Fruit fly (Drosophila melanogaster) whole organism, embryonic: ENCODE data around the gene witty.

ENCODE experiments used
- Atf6 ChIP-seq: fragments of 200-800 bp; sonication (Bioruptor generic); IDR thresholded peaks from 2 replicates; pipeline ENCODE4 v1.3.6; 2022; ENCODE audit warnings: missing biosample characterization, missing genetic modification characterization
- Blimp-1 ChIP-seq: fragments of 200-800 bp; sonication (Bioruptor generic); optimal IDR thresholded peaks from 3 replicates; lab custom pipeline; 2018; ENCODE audit warnings: missing biosample characterization, missing genetic modification characterization, mild to moderate bottlenecking, moderate library complexity, missing genetic modification reagents
- CG10321 ChIP-seq: fragments of 200-800 bp; sonication (Bioruptor generic); IDR thresholded peaks from 2 replicates; pipeline ENCODE4 v1.3.6; 2022; ENCODE audit warnings: missing biosample characterization, missing genetic modification characterization
- CG10431 ChIP-seq: fragments of 200-800 bp; sonication (Bioruptor generic); optimal IDR thresholded peaks from 3 replicates; lab custom pipeline; 2018; ENCODE audit warnings: missing biosample characterization, mild to moderate bottlenecking, missing genetic modification characterization
- CG11093 ChIP-seq: fragments of 200-800 bp; sonication (Bioruptor generic); IDR thresholded peaks from 3 replicates; pipeline ENCODE4 v1.3.6; 2022; ENCODE audit warnings: missing biosample characterization, missing genetic modification characterization
- CG11723 ChIP-seq: fragments of 200-800 bp; sonication (Bioruptor generic); optimal IDR thresholded peaks from 2 replicates; lab custom pipeline; 2017; ENCODE audit warnings: missing biosample characterization, mild to moderate bottlenecking, missing genetic modification characterization
- CG12155 ChIP-seq: fragments of 200-800 bp; sonication (Bioruptor generic); optimal IDR thresholded peaks from 3 replicates; lab custom pipeline; 2016; ENCODE audit warnings: missing biosample characterization, missing genetic modification characterization
- CG1233 ChIP-seq: fragments of 200-800 bp; sonication (Bioruptor generic); optimal IDR thresholded peaks from 4 replicates; lab custom pipeline; 2018; ENCODE audit warnings: missing biosample characterization, mild to moderate bottlenecking, missing genetic modification characterization
- CG1603 ChIP-seq: fragments of 200-800 bp; sonication (Bioruptor generic); optimal IDR thresholded peaks from 2 replicates; lab custom pipeline; 2019; ENCODE audit warnings: missing biosample characterization, mild to moderate bottlenecking, missing genetic modification characterization, moderate library complexity
- CG17186 ChIP-seq: fragments of 200-800 bp; sonication (Bioruptor generic); optimal IDR thresholded peaks from 3 replicates; lab custom pipeline; 2017; ENCODE audit warnings: missing biosample characterization, missing genetic modification reagents, missing genetic modification characterization
- CG17361 ChIP-seq: fragments of 200-800 bp; sonication (Bioruptor generic); IDR thresholded peaks from 3 replicates; pipeline ENCODE4 v1.3.6; 2022; ENCODE audit warnings: missing biosample characterization, missing genetic modification characterization
- CG17802 ChIP-seq: fragments of 200-800 bp; sonication (Bioruptor generic); optimal IDR thresholded peaks from 2 replicates; lab custom pipeline; 2018; ENCODE audit warnings: missing biosample characterization, mild to moderate bottlenecking, missing genetic modification characterization, moderate library complexity
- CG17829 ChIP-seq: fragments of 200-800 bp; optimal IDR thresholded peaks from 2 replicates; lab custom pipeline; 2019; ENCODE audit warnings: missing biosample characterization, mild to moderate bottlenecking, missing genetic modification characterization, moderate library complexity
- CG3163 ChIP-seq: fragments of 200-800 bp; sonication (Bioruptor generic); optimal IDR thresholded peaks from 3 replicates; lab custom pipeline; 2016; ENCODE audit warnings: missing biosample characterization, missing genetic modification characterization
- CG3407 ChIP-seq: fragments of 200-800 bp; sonication (Bioruptor generic); optimal IDR thresholded peaks from 2 replicates; lab custom pipeline; 2018; ENCODE audit warnings: missing biosample characterization, mild to moderate bottlenecking, missing genetic modification characterization
- CG3995 ChIP-seq: fragments of 200-800 bp; sonication (Bioruptor generic); optimal IDR thresholded peaks from 3 replicates; lab custom pipeline; 2016; ENCODE audit warnings: missing biosample characterization, missing genetic modification characterization
- CG4360 ChIP-seq: fragments of 200-800 bp; sonication (Bioruptor generic); IDR thresholded peaks from 2 replicates; pipeline ENCODE4 v1.3.6; 2022; ENCODE audit warnings: missing biosample characterization, missing genetic modification characterization
- CG4854 ChIP-seq: fragments of 200-800 bp; sonication (Bioruptor generic); optimal IDR thresholded peaks from 2 replicates; lab custom pipeline; 2016; ENCODE audit warnings: missing biosample characterization, missing genetic modification characterization, inconsistent platforms
- CG8944 ChIP-seq: fragments of 200-800 bp; sonication (Bioruptor generic); optimal IDR thresholded peaks from 3 replicates; lab custom pipeline; 2016; ENCODE audit warnings: missing biosample characterization, missing genetic modification characterization
- E2f2 ChIP-seq: fragments of 200-800 bp; sonication (Bioruptor generic); IDR thresholded peaks from 2 replicates; pipeline ENCODE4 v1.3.6; 2022; ENCODE audit warnings: missing biosample characterization, missing genetic modification characterization
- Ets97D ChIP-seq: fragments of 200-800 bp; sonication (Bioruptor generic); optimal IDR thresholded peaks from 3 replicates; lab custom pipeline; 2016; ENCODE audit warnings: missing biosample characterization, missing genetic modification characterization
- Fer1 ChIP-seq: fragments of 200-800 bp; sonication (Bioruptor generic); optimal IDR thresholded peaks from 2 replicates; lab custom pipeline; 2017; ENCODE audit warnings: missing biosample characterization, mild to moderate bottlenecking, missing genetic modification characterization
- H15 ChIP-seq: fragments of 200-800 bp; sonication (Bioruptor generic); IDR thresholded peaks from 3 replicates; pipeline ENCODE4 v1.3.6; 2022; ENCODE audit warnings: missing biosample characterization, missing genetic modification characterization
- Hmx ChIP-seq: fragments of 200-800 bp; sonication (Bioruptor generic); optimal IDR thresholded peaks from 2 replicates; lab custom pipeline; 2016; ENCODE audit warnings: missing biosample characterization, missing genetic modification characterization
- Hr39 ChIP-seq: fragments of >200 bp; optimal IDR thresholded peaks from 2 replicates; lab custom pipeline; 2017
- Lhr ChIP-seq: fragments of 200-800 bp; sonication (Bioruptor generic); optimal IDR thresholded peaks from 3 replicates; lab custom pipeline; 2017; ENCODE audit warnings: mild to moderate bottlenecking, missing biosample characterization, missing genetic modification reagents, missing genetic modification characterization
- Meics ChIP-seq: fragments of 200-800 bp; sonication (Bioruptor generic); optimal IDR thresholded peaks from 2 replicates; lab custom pipeline; 2017; ENCODE audit warnings: missing biosample characterization, mild to moderate bottlenecking, missing genetic modification characterization
- NfI ChIP-seq: fragments of 200-800 bp; sonication (Bioruptor generic); optimal IDR thresholded peaks from 3 replicates; lab custom pipeline; 2018; ENCODE audit warnings: missing biosample characterization, mild to moderate bottlenecking, missing genetic modification characterization, moderate library complexity
- Oli ChIP-seq: fragments of 200-800 bp; sonication (Bioruptor generic); optimal IDR thresholded peaks from 2 replicates; lab custom pipeline; 2018; ENCODE audit warnings: missing biosample characterization, mild to moderate bottlenecking, missing genetic modification characterization, moderate library complexity
- Ptx1 ChIP-seq: fragments of 200-800 bp; sonication (Bioruptor generic); IDR thresholded peaks from 2 replicates; pipeline ENCODE4 v1.3.6; 2022; ENCODE audit warnings: missing biosample characterization, missing genetic modification characterization
- Sox102F ChIP-seq: fragments of 200-800 bp; sonication (Bioruptor generic); optimal IDR thresholded peaks from 2 replicates; lab custom pipeline; 2018; ENCODE audit warnings: missing biosample characterization, mild to moderate bottlenecking, missing genetic modification characterization, moderate library complexity
- Sry-β ChIP-seq: fragments of 200-800 bp; sonication (Bioruptor generic); optimal IDR thresholded peaks from 2 replicates; lab custom pipeline; 2018; ENCODE audit warnings: missing biosample characterization, mild to moderate bottlenecking, missing genetic modification characterization, moderate library complexity
- Ssrp ChIP-seq: fragments of 200-800 bp; sonication (Bioruptor generic); optimal IDR thresholded peaks from 2 replicates; lab custom pipeline; 2018; ENCODE audit warnings: missing biosample characterization, mild to moderate bottlenecking, missing genetic modification characterization, moderate library complexity
- Usf ChIP-seq: fragments of 200-800 bp; sonication (Bioruptor generic); optimal IDR thresholded peaks from 2 replicates; lab custom pipeline; 2017; ENCODE audit warnings: missing genotype, missing biosample characterization, missing genetic modification characterization
- ab ChIP-seq: fragments of 200-800 bp; sonication (Bioruptor generic); optimal IDR thresholded peaks from 2 replicates; lab custom pipeline; 2016; ENCODE audit warnings: missing biosample characterization, missing genetic modification characterization
- bcd ChIP-seq: fragments of 200-800 bp; sonication (Bioruptor generic); optimal IDR thresholded peaks from 2 replicates; lab custom pipeline; 2017; ENCODE audit warnings: missing biosample characterization, mild to moderate bottlenecking, missing genetic modification characterization
- corto ChIP-seq: fragments of 200-800 bp; sonication (Bioruptor generic); optimal IDR thresholded peaks from 2 replicates; lab custom pipeline; 2016; ENCODE audit warnings: missing biosample characterization, mild to moderate bottlenecking, missing genetic modification characterization, moderate library complexity
- dmrt99B ChIP-seq: fragments of 200-800 bp; sonication (Bioruptor generic); optimal IDR thresholded peaks from 2 replicates; lab custom pipeline; 2018; ENCODE audit warnings: missing biosample characterization, mild to moderate bottlenecking, missing genetic modification characterization, moderate library complexity
- dysf ChIP-seq: fragments of 200-800 bp; sonication (Bioruptor generic); IDR thresholded peaks from 3 replicates; pipeline ENCODE4 v1.3.6; 2022; ENCODE audit warnings: missing biosample characterization, missing genetic modification characterization
- gsb ChIP-seq: fragments of 200-800 bp; sonication (Bioruptor generic); IDR thresholded peaks from 2 replicates; pipeline ENCODE4 v1.3.6; 2022; ENCODE audit warnings: missing biosample characterization, missing genetic modification characterization
- hkb ChIP-seq, 2 experiments: fragments of 200-800 bp in 1 of 2; fragments of >200 bp in 1 of 2; sonication (Bioruptor generic) in 1 of 2; IDR thresholded peaks in 1 of 2; optimal IDR thresholded peaks in 1 of 2; 2 replicates each; pipeline versions ENCODE4 v1.3.6 to Lab custom; 2017 to 2022; ENCODE audit warnings: missing biosample characterization in 1 of 2, missing genetic modification characterization in 1 of 2
- kah ChIP-seq: fragments of 200-800 bp; sonication (Bioruptor generic); optimal IDR thresholded peaks from 2 replicates; lab custom pipeline; 2018; ENCODE audit warnings: missing biosample characterization, mild to moderate bottlenecking, missing genetic modification characterization
- ken ChIP-seq: fragments of 200-800 bp; sonication (Bioruptor generic); IDR thresholded peaks from 3 replicates; pipeline ENCODE4 v1.3.6; 2022; ENCODE audit warnings: missing biosample characterization, missing genetic modification characterization
- nerfin-2 ChIP-seq: fragments of 200-800 bp; sonication (Bioruptor generic); IDR thresholded peaks from 2 replicates; pipeline ENCODE4 v1.3.6; 2022; ENCODE audit warnings: missing biosample characterization, missing genetic modification characterization; ENCODE audit not compliant: partially characterized antibody
- peb ChIP-seq: fragments of 200-800 bp; sonication (Bioruptor generic); IDR thresholded peaks from 2 replicates; pipeline ENCODE4 v1.3.6; 2022; ENCODE audit warnings: missing biosample characterization, missing genetic modification characterization
- pita ChIP-seq: fragments of 200-800 bp; sonication (Bioruptor generic); optimal IDR thresholded peaks from 2 replicates; lab custom pipeline; 2017; ENCODE audit warnings: missing biosample characterization, mild to moderate bottlenecking, missing genetic modification characterization
- ranshi ChIP-seq: fragments of 200-800 bp; sonication (Bioruptor generic); IDR thresholded peaks from 2 replicates; pipeline ENCODE4 v1.3.6; 2022; ENCODE audit warnings: missing biosample characterization, missing genetic modification characterization
- row ChIP-seq: fragments of 200-800 bp; sonication (Bioruptor generic); IDR thresholded peaks from 3 replicates; pipeline ENCODE4 v1.3.6; 2022; ENCODE audit warnings: missing biosample characterization, missing genetic modification characterization
- sima ChIP-seq: fragments of 200-800 bp; sonication (Bioruptor generic); optimal IDR thresholded peaks from 2 replicates; lab custom pipeline; 2016; ENCODE audit warnings: missing biosample characterization, missing genetic modification characterization
- sisA ChIP-seq: fragments of 200-800 bp; sonication (Bioruptor generic); IDR thresholded peaks from 2 replicates; pipeline ENCODE4 v1.3.6; 2022; ENCODE audit warnings: missing biosample characterization, missing genetic modification characterization
- stwl ChIP-seq: fragments of 200-800 bp; sonication (Bioruptor generic); optimal IDR thresholded peaks from 3 replicates; lab custom pipeline; 2018; ENCODE audit warnings: missing biosample characterization, mild to moderate bottlenecking, missing genetic modification characterization, moderate library complexity

Gene witty

DNA sequence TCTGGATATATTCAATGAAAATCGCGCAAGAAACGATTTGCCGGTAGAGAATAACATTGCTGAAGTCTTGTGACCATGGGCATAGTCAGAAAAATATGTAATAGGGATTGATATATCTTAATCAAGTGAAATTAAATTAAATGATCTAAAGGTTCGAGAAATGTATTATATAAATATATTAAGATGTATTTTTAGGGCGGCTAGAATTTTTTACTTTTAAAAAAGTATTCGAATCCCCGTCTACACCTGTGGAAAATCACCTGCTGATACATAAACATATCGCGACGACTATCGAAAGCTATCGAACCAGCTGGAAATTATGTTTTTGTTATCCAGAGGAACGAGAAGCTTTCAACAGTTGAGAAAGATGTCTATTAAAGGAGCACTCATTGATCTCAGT, 38.6 kb downstream of the witty start, which contains the start of the genes CG13390 and CG17294 (continued):
- peak; percentile 87 for TF ChIP-seq stwl (tag; lab: Kevin White, UChicago)
- TF ChIP-seq ken = peak; percentile 99
- TF ChIP-seq Lhr (GFP tag; lab: Kevin White, UChicago) = peak; percentile 97
- TF ChIP-seq Ssrp (tag; lab: Kevin White, UChicago) = peak; percentile 100
- peak; percentile 100 for TF ChIP-seq H15 (GFP tag; lab: Robert Waterston, UW)
- TF ChIP-seq CG11723 (GFP tag; lab: Kevin White, UChicago) = peak; percentile 99
- peak; percentile 100 for TF ChIP-seq Oli (tag; lab: Kevin White, UChicago)
- TF ChIP-seq Usf (GFP tag; lab: Kevin White, UChicago) = peak; percentile 98
- peak; percentile 76 for TF ChIP-seq ab
- peak; percentile 100 for TF ChIP-seq Sox102F
- TF ChIP-seq CG10321 (GFP tag; lab: Robert Waterston, UW) = peak; percentile 90
- TF ChIP-seq CG8944 (GFP tag; lab: Kevin White, UChicago) = peak; percentile 84
- peak; percentile 99 for TF ChIP-seq bcd (GFP tag; lab: Kevin White, UChicago)
- TF ChIP-seq Meics (GFP tag; lab: Kevin White, UChicago) = peak; percentile 100
- peak; percentile 96 for TF ChIP-seq CG1603 (tag; lab: Kevin White, UChicago)
- TF ChIP-seq E2f2 (GFP tag; lab: Robert Waterston, UW) = peak; percentile 92
- peak; percentile 75; the same call in 1 of the 2 replicates for TF ChIP-seq nerfin-2 (GFP tag; lab: Robert Waterston, UW)
- TF ChIP-seq Ptx1 (GFP tag; lab: Robert Waterston, UW) = peak; percentile 100
- peak; percentile 76 for TF ChIP-seq Sry-β (GFP tag; lab: Kevin White, UChicago)
- peak; percentile 90 for TF ChIP-seq CG3995 (GFP tag; lab: Kevin White, UChicago)
- peak; percentile 89 for TF ChIP-seq sima (GFP tag; lab: Kevin White, UChicago)
- peak; percentile 97 for TF ChIP-seq CG4854 (GFP tag; lab: Kevin White, UChicago)
- peak; percentile 90 for TF ChIP-seq CG4360
- TF ChIP-seq Blimp-1 = peak; percentile 99
- TF ChIP-seq row (GFP tag; lab: Robert Waterston, UW) = peak; percentile 100
- peak; percentile 99 for TF ChIP-seq CG1233 (GFP tag; lab: Kevin White, UChicago)
- peak; percentile 99 for TF ChIP-seq gsb (GFP tag; lab: Robert Waterston, UW)
- TF ChIP-seq peb (GFP tag; lab: Robert Waterston, UW) = peak; percentile 98
- TF ChIP-seq CG17361 = peak; percentile 100
- TF ChIP-seq CG10431 (GFP tag; lab: Kevin White, UChicago) = peak; percentile 97
- peak; percentile 100 for TF ChIP-seq dysf (GFP tag; lab: Robert Waterston, UW)
- TF ChIP-seq CG3163 (GFP tag; lab: Kevin White, UChicago) = peak; percentile 71
- TF ChIP-seq pita (GFP tag; lab: Kevin White, UChicago) = no peak
- peak; percentile 85 for TF ChIP-seq Hmx (GFP tag; lab: Kevin White, UChicago)
- TF ChIP-seq CG11093 (GFP tag; lab: Robert Waterston, UW) = peak; percentile 99
- TF ChIP-seq ranshi (GFP tag; lab: Robert Waterston, UW) = peak; percentile 100
- peak; percentile 100 for TF ChIP-seq CG17829 (tag; lab: Kevin White, UChicago)
- peak; percentile 99 for TF ChIP-seq CG12155 (GFP tag; lab: Kevin White, UChicago)
- peak; percentile 100 for TF ChIP-seq Fer1 (GFP tag; lab: Kevin White, UChicago)
- TF ChIP-seq kah (GFP tag; lab: Kevin White, UChicago) = peak; percentile 99
- TF ChIP-seq corto (GFP tag; lab: Kevin White, UChicago) = peak; percentile 99
- peak; percentile 100 for TF ChIP-seq dmrt99B
- peak; percentile 93 for TF ChIP-seq CG17802 (tag; lab: Kevin White, UChicago)
- no peak for TF ChIP-seq Hr39 (lab: Kevin White, UChicago)
- TF ChIP-seq Atf6 (GFP tag; lab: Robert Waterston, UW) = peak; percentile 100
- peak; percentile 100 for TF ChIP-seq NfI (GFP tag; lab: Kevin White, UChicago)
- TF ChIP-seq sisA (GFP tag; lab: Robert Waterston, UW) = peak; percentile 100
- TF ChIP-seq CG17186 = peak; percentile 94
- TF ChIP-seq CG3407 (GFP tag; lab: Kevin White, UChicago) = peak; percentile 97
- no peak for TF ChIP-seq hkb (optimal IDR thresholded peaks at IDR 0.05; lab: Kevin White, UChicago)
- peak; percentile 100 for TF ChIP-seq hkb (GFP tag; IDR thresholded peaks at IDR 0.05; lab: Robert Waterston, UW)
- peak; percentile 90 for TF ChIP-seq Ets97D
